Worm (Caenorhabditis elegans) whole organism, young adult: Measurements from ENCODE around the gene C05A2.4.

Source experiments
- B0019.2 ChIP-seq: fragments of 200-800 bp; sonication (Bioruptor generic); conservative IDR thresholded peaks from 2 replicates; pipeline ENCODE4 v1.3.6; 2022; ENCODE audit warnings: missing genetic modification reagents, missing genetic modification characterization, missing compliant biosample characterization
- B0261.1 ChIP-seq: sonication (generic microtip); optimal IDR thresholded peaks from 2 replicates; lab custom pipeline; 2016; ENCODE audit warnings: mild to moderate bottlenecking, missing genetic modification characterization, moderate library complexity, missing compliant biosample characterization
- C06A6.2 ChIP-seq: fragments of 200-800 bp; sonication (Bioruptor generic); conservative IDR thresholded peaks from 2 replicates; pipeline ENCODE4 v1.3.6; 2022; ENCODE audit warnings: missing genetic modification characterization, missing compliant biosample characterization
- D2030.7 ChIP-seq: fragments of 200-800 bp; sonication (Bioruptor generic); IDR thresholded peaks from 2 replicates; pipeline ENCODE4 v1.3.6; 2022; ENCODE audit warnings: missing genetic modification reagents, missing genetic modification characterization, missing compliant biosample characterization
- F33H1.4 ChIP-seq: fragments of 200-800 bp; sonication (Bioruptor generic); IDR thresholded peaks from 2 replicates; pipeline ENCODE4 v1.3.6; 2022; ENCODE audit warnings: missing genetic modification reagents, missing genetic modification characterization, missing compliant biosample characterization
- F39B2.1 ChIP-seq: fragments of 200-800 bp; sonication (Bioruptor generic); IDR thresholded peaks from 2 replicates; pipeline ENCODE4 v1.3.6; 2022; ENCODE audit warnings: missing genetic modification reagents, missing genetic modification characterization, missing compliant biosample characterization
- Y53G8AR.9 ChIP-seq: fragments of 200-800 bp; sonication (Bioruptor generic); conservative IDR thresholded peaks from 2 replicates; pipeline ENCODE4 v1.3.6; 2022; ENCODE audit warnings: missing genetic modification reagents, missing genetic modification characterization, missing compliant biosample characterization
- Y56A3A.18 ChIP-seq: fragments of 200-800 bp; sonication (Bioruptor generic); IDR thresholded peaks from 2 replicates; pipeline ENCODE4 v1.3.6; 2022; ENCODE audit warnings: missing genetic modification reagents, missing genetic modification characterization, missing compliant biosample characterization
- Y67H2A.10 ChIP-seq: fragments of 200-800 bp; sonication (Bioruptor generic); conservative IDR thresholded peaks from 2 replicates; pipeline ENCODE4 v1.3.6; 2022; ENCODE audit warnings: missing genetic modification reagents, missing genetic modification characterization, missing compliant biosample characterization
- Y79H2A.3 ChIP-seq: fragments of 200-800 bp; sonication (Bioruptor generic); conservative IDR thresholded peaks from 2 replicates; pipeline ENCODE4 v1.3.6; 2022; ENCODE audit warnings: missing genetic modification reagents, missing genetic modification characterization, missing compliant biosample characterization
- akir-1 ChIP-seq: fragments of 200-800 bp; sonication (Bioruptor generic); optimal IDR thresholded peaks from 2 replicates; lab custom pipeline; 2018; ENCODE audit warnings: mild to moderate bottlenecking, missing genetic modification characterization, moderate library complexity, missing compliant biosample characterization
- ama-1 ChIP-seq, 3 experiments: fragments of 150-350 bp in 1 of 3; sonication (generic microtip) in 2 of 3; optimal IDR thresholded peaks; 2 replicates each; lab custom pipeline; 2014 to 2018; ENCODE audit warnings: missing biosample characterization in 2 of 3, missing genetic modification characterization in 2 of 3, missing genetic modification reagents in 2 of 3
- attf-3 ChIP-seq: fragments of 200-800 bp; sonication (Bioruptor generic); conservative IDR thresholded peaks from 2 replicates; pipeline ENCODE4 v1.3.6; 2022; ENCODE audit warnings: missing genetic modification reagents, missing genetic modification characterization, missing compliant biosample characterization
- attf-5 ChIP-seq: fragments of 200-800 bp; sonication (Bioruptor generic); optimal IDR thresholded peaks from 2 replicates; lab custom pipeline; 2018; ENCODE audit warnings: mild to moderate bottlenecking, missing genetic modification characterization, missing compliant biosample characterization
- ccch-3 ChIP-seq: fragments of 200-800 bp; sonication (Bioruptor generic); optimal IDR thresholded peaks from 2 replicates; lab custom pipeline; 2018; ENCODE audit warnings: mild to moderate bottlenecking, missing genetic modification characterization, missing compliant biosample characterization
- ceh-100 ChIP-seq: fragments of 200-800 bp; sonication (Bioruptor generic); IDR thresholded peaks from 2 replicates; pipeline ENCODE4 v1.3.6; 2022; ENCODE audit warnings: missing genetic modification reagents, missing genetic modification characterization, missing compliant biosample characterization
- ceh-27 ChIP-seq: fragments of 200-800 bp; sonication (Bioruptor generic); optimal IDR thresholded peaks from 2 replicates; lab custom pipeline; 2018; ENCODE audit warnings: mild to moderate bottlenecking, missing genetic modification characterization, moderate library complexity, missing compliant biosample characterization
- efl-1 ChIP-seq: fragments of 150-350 bp; optimal IDR thresholded peaks from 2 replicates; lab custom pipeline; 2014; ENCODE audit warnings: missing biosample characterization, missing genetic modification reagents, missing genetic modification characterization
- egl-18 ChIP-seq: fragments of 200-800 bp; sonication (Bioruptor generic); IDR thresholded peaks from 2 replicates; pipeline ENCODE4 v1.3.6; 2022; ENCODE audit warnings: missing genetic modification reagents, missing genetic modification characterization, missing compliant biosample characterization
- gei-17 ChIP-seq: fragments of 200-800 bp; sonication (Bioruptor generic); optimal IDR thresholded peaks from 2 replicates; lab custom pipeline; 2018; ENCODE audit warnings: mild to moderate bottlenecking, missing genetic modification characterization, missing compliant biosample characterization
- hlh-12 ChIP-seq: sonication (generic microtip); optimal IDR thresholded peaks from 2 replicates; lab custom pipeline; 2016; ENCODE audit warnings: missing genetic modification characterization, missing compliant biosample characterization
- hlh-26 ChIP-seq: fragments of 200-800 bp; sonication (Bioruptor generic); conservative IDR thresholded peaks from 2 replicates; pipeline ENCODE4 v1.3.6; 2022; ENCODE audit warnings: missing genetic modification reagents, missing genetic modification characterization, missing compliant biosample characterization
- hmg-20 ChIP-seq: fragments of 200-800 bp; sonication (Bioruptor generic); IDR thresholded peaks from 2 replicates; pipeline ENCODE4 v1.3.6; 2022; ENCODE audit warnings: missing genetic modification reagents, missing genetic modification characterization, missing compliant biosample characterization
- hsf-1 ChIP-seq: fragments of 200-800 bp; sonication (Bioruptor generic); IDR thresholded peaks from 2 replicates; pipeline ENCODE4 v1.3.6; 2022; ENCODE audit warnings: missing genetic modification reagents, missing genetic modification characterization, missing compliant biosample characterization
- lag-1 ChIP-seq: fragments of 200-800 bp; sonication (Bioruptor generic); IDR thresholded peaks from 2 replicates; pipeline ENCODE4 v1.3.6; 2022; ENCODE audit warnings: missing genetic modification reagents, missing genetic modification characterization, missing compliant biosample characterization
- let-607 ChIP-seq, 2 experiments: fragments of 200-800 bp in 1 of 2; sonication (Bioruptor generic) in 1 of 2; sonication (generic microtip) in 1 of 2; optimal IDR thresholded peaks; 2 replicates each; lab custom pipeline; 2016 to 2018; ENCODE audit warnings: mild to moderate bottlenecking in 2 of 2, missing compliant biosample characterization in 2 of 2, missing genetic modification characterization in 2 of 2, moderate library complexity in 2 of 2, missing genotype in 1 of 2
- lin-40 ChIP-seq: sonication (generic microtip); optimal IDR thresholded peaks from 2 replicates; lab custom pipeline; 2016; ENCODE audit warnings: missing genetic modification characterization, mild to moderate bottlenecking, missing compliant biosample characterization, missing genotype, missing genetic modification reagents
- lin-54 ChIP-seq: fragments of 200-800 bp; sonication (Bioruptor generic); optimal IDR thresholded peaks from 2 replicates; lab custom pipeline; 2018; ENCODE audit warnings: mild to moderate bottlenecking, missing genetic modification characterization, missing compliant biosample characterization
- lsl-1 ChIP-seq: fragments of 200-800 bp; sonication (Bioruptor generic); optimal IDR thresholded peaks from 2 replicates; lab custom pipeline; 2018; ENCODE audit warnings: mild to moderate bottlenecking, missing genetic modification characterization, moderate library complexity, missing compliant biosample characterization
- madf-6 ChIP-seq: fragments of 200-800 bp; sonication (Bioruptor generic); IDR thresholded peaks from 2 replicates; pipeline ENCODE4 v1.3.6; 2022; ENCODE audit warnings: missing genetic modification reagents, missing genetic modification characterization, missing compliant biosample characterization
- mes-4 ChIP-seq: sonication (generic microtip); optimal IDR thresholded peaks from 2 replicates; lab custom pipeline; 2016; ENCODE audit warnings: missing genotype, missing genetic modification characterization, missing compliant biosample characterization
- nhr-120 ChIP-seq: fragments of 200-800 bp; sonication (Bioruptor generic); IDR thresholded peaks from 2 replicates; pipeline ENCODE4 v1.3.6; 2022; ENCODE audit warnings: missing genetic modification characterization, missing compliant biosample characterization
- nhr-27 ChIP-seq: fragments of 200-800 bp; sonication (Bioruptor generic); optimal IDR thresholded peaks from 2 replicates; lab custom pipeline; 2018; ENCODE audit warnings: mild to moderate bottlenecking, missing genetic modification characterization, moderate library complexity, missing compliant biosample characterization
- nhr-90 ChIP-seq: sonication (generic microtip); optimal IDR thresholded peaks from 2 replicates; lab custom pipeline; 2016; ENCODE audit warnings: missing genotype, mild to moderate bottlenecking, missing genetic modification characterization, missing compliant biosample characterization
- pbrm-1 ChIP-seq: fragments of 200-800 bp; sonication (Bioruptor generic); IDR thresholded peaks from 2 replicates; pipeline ENCODE4 v1.3.6; 2022; ENCODE audit warnings: missing genetic modification reagents, missing genetic modification characterization, missing compliant biosample characterization
- pha-4 ChIP-seq: fragments of 150-350 bp; sonication (generic microtip); optimal IDR thresholded peaks from 2 replicates; lab custom pipeline; 2014; ENCODE audit warnings: missing biosample characterization, missing genetic modification reagents, missing genetic modification characterization
- rec-8 ChIP-seq, 2 experiments: sonication (generic microtip); optimal IDR thresholded peaks; 2 replicates each; lab custom pipeline; 2016; ENCODE audit warnings: mild to moderate bottlenecking in 2 of 2, missing genetic modification characterization in 2 of 2, missing genetic modification reagents in 2 of 2, missing genotype in 2 of 2, missing biosample characterization in 1 of 2, missing compliant biosample characterization in 1 of 2, moderate library complexity in 1 of 2
- repo-1 ChIP-seq: sonication (generic microtip); optimal IDR thresholded peaks from 2 replicates; lab custom pipeline; 2017; ENCODE audit warnings: mild to moderate bottlenecking, missing genetic modification characterization, missing compliant biosample characterization
- sptf-2 ChIP-seq: fragments of 200-800 bp; sonication (Bioruptor generic); optimal IDR thresholded peaks from 2 replicates; lab custom pipeline; 2018; ENCODE audit warnings: mild to moderate bottlenecking, missing genetic modification characterization, missing compliant biosample characterization
- zfh-2 ChIP-seq: fragments of 200-800 bp; sonication (Bioruptor generic); conservative IDR thresholded peaks from 2 replicates; pipeline ENCODE4 v1.3.6; 2022; ENCODE audit warnings: missing genetic modification reagents, missing genetic modification characterization, missing compliant biosample characterization
- ztf-3 ChIP-seq: fragments of 200-800 bp; sonication (Bioruptor generic); optimal IDR thresholded peaks from 2 replicates; lab custom pipeline; 2018; ENCODE audit warnings: mild to moderate bottlenecking, missing genetic modification characterization, missing compliant biosample characterization

C05A2.4 gene

ce11 chrV:10695181-10695580, at the start of gene C05A2.4:
Gene C05A2.4 (plus strand): TSS chrV:10695481.
- TF ChIP-seq repo-1 (tag; lab: Kevin White, UChicago) (no peak), madf-6 (no peak)

ce11 chrV:10647043-10647611, 48.2 kb upstream of the C05A2.4 start, which contains the start of the genes C32C4.3 and C32C4.16:
Gene C32C4.3 (minus strand): TSS chrV:10647143.
Gene C32C4.16 (plus strand): TSS chrV:10647561.
- TF ChIP-seq hsf-1 (GFP tag; lab: Robert Waterston, UW) (no peak), hlh-26 (GFP tag; lab: Robert Waterston, UW) (no peak), let-607 (tag; optimal IDR thresholded peaks at IDR 0.05; lab: Kevin White, UChicago) (no peak), lag-1 (no peak), attf-3 (GFP tag; lab: Robert Waterston, UW) (no peak), lsl-1 (GFP tag; lab: Kevin White, UChicago) (no peak), nhr-27 (tag; lab: Kevin White, UChicago) (no peak), ceh-100 (GFP tag; lab: Robert Waterston, UW) (no peak), ztf-3 (GFP tag; lab: Kevin White, UChicago) (no peak), lin-40 (tag; lab: Kevin White, UChicago) (no peak), D2030.7 (GFP tag; lab: Robert Waterston, UW) (no peak), ceh-27 (GFP tag; lab: Kevin White, UChicago) (no peak), hmg-20 (GFP tag; lab: Robert Waterston, UW) (no peak), mes-4 (tag; lab: Kevin White, UChicago) (no peak), attf-5 (GFP tag; lab: Kevin White, UChicago) (no peak), akir-1 (GFP tag; lab: Kevin White, UChicago) (no peak), gei-17 (GFP tag; lab: Kevin White, UChicago) (no peak), B0261.1 (no peak), F33H1.4 (GFP tag; lab: Robert Waterston, UW) (no peak)

- TF ChIP-seq lin-54 (no peak), zfh-2 (no peak), F39B2.1 (no peak), Y53G8AR.9 (no peak)
Measured at ce11 chrV:10648146-10648545, 47.1 kb upstream of the C05A2.4 start, which contains the start of gene aqp-6. Gene aqp-6 (plus strand): TSS chrV:10648446.

ce11 chrV:10654165-10654564, 41.1 kb upstream of the C05A2.4 start, which contains the start of gene ugt-35:
Gene ugt-35 (minus strand): TSS chrV:10654265.
- TF ChIP-seq hlh-12 (tag; lab: Kevin White, UChicago) (no peak), gei-17 (GFP tag; lab: Kevin White, UChicago) (no peak), sptf-2 (GFP tag; lab: Kevin White, UChicago) (no peak), pha-4 (tag; lab: Kevin White, UChicago) (no peak), ama-1 (optimal IDR thresholded peaks at IDR 0.05; lab: Kevin White, UChicago) (no peak), ama-1 (GFP tag; optimal IDR thresholded peaks at IDR 0.05; lab: Kevin White, UChicago) (no peak), Y79H2A.3 (GFP tag; lab: Robert Waterston, UW) (no peak), efl-1 (GFP tag; lab: Kevin White, UChicago) (no peak), nhr-90 (tag; lab: Kevin White, UChicago) (no peak), C06A6.2 (GFP tag; lab: Robert Waterston, UW) (no peak), ceh-27 (GFP tag; lab: Kevin White, UChicago) (no peak), rec-8 (tag; optimal IDR thresholded peaks at IDR 0.05; lab: Kevin White, UChicago) (no peak), B0019.2 (GFP tag; lab: Robert Waterston, UW) (no peak), Y56A3A.18 (GFP tag; lab: Robert Waterston, UW) (no peak), attf-3 (GFP tag; lab: Robert Waterston, UW) (no peak), akir-1 (GFP tag; lab: Kevin White, UChicago) (no peak), nhr-120 (GFP tag; lab: Robert Waterston, UW) (no peak), egl-18 (GFP tag; lab: Robert Waterston, UW) (no peak), ccch-3 (no peak), pbrm-1 (no peak), Y67H2A.10 (GFP tag; lab: Robert Waterston, UW) (no peak)
